Worm (Caenorhabditis elegans) whole organism, early embryonic: ENCODE data around the gene F26F4.12.

Experiments used
- B0310.2 ChIP-seq: sonication (generic microtip); optimal IDR thresholded peaks from 2 replicates; lab custom pipeline; 2016; ENCODE audit warnings: mild to moderate bottlenecking, missing genetic modification characterization, missing compliant biosample characterization
- F13C5.2 ChIP-seq: sonication (generic microtip); optimal IDR thresholded peaks from 2 replicates; lab custom pipeline; 2017; ENCODE audit warnings: mild to moderate bottlenecking, missing genetic modification characterization, inconsistent platforms, missing compliant biosample characterization
- aly-1 ChIP-seq: sonication (generic microtip); optimal IDR thresholded peaks from 2 replicates; lab custom pipeline; 2016; ENCODE audit warnings: missing genetic modification characterization, missing compliant biosample characterization
- ama-1 ChIP-seq: fragments of 150-350 bp; optimal IDR thresholded peaks from 2 replicates; lab custom pipeline; 2014
- ceh-13 ChIP-seq: fragments of 200-800 bp; sonication (Bioruptor generic); optimal IDR thresholded peaks from 2 replicates; lab custom pipeline; 2018; ENCODE audit warnings: mild to moderate bottlenecking, missing genetic modification characterization, missing compliant biosample characterization
- ceh-36 ChIP-seq: sonication (generic microtip); optimal IDR thresholded peaks from 2 replicates; lab custom pipeline; 2016; ENCODE audit warnings: missing genetic modification characterization, inconsistent platforms, missing compliant biosample characterization
- ets-7 ChIP-seq: sonication (generic microtip); optimal IDR thresholded peaks from 2 replicates; lab custom pipeline; 2016; ENCODE audit warnings: missing genotype, missing genetic modification characterization, missing compliant biosample characterization
- flt-1 ChIP-seq: fragments of 200-800 bp; sonication (Bioruptor generic); IDR thresholded peaks from 2 replicates; pipeline ENCODE4 v1.3.6; 2022; ENCODE audit warnings: missing genetic modification characterization, missing compliant biosample characterization
- hmbx-1 ChIP-seq: sonication (generic microtip); optimal IDR thresholded peaks from 2 replicates; lab custom pipeline; 2016; ENCODE audit warnings: mild to moderate bottlenecking, missing genetic modification characterization, missing compliant biosample characterization
- hmg-4 ChIP-seq: fragments of 200-800 bp; sonication (Bioruptor generic); optimal IDR thresholded peaks from 2 replicates; lab custom pipeline; 2018; ENCODE audit warnings: mild to moderate bottlenecking, missing genetic modification characterization, missing compliant biosample characterization
- hnd-1 ChIP-seq: sonication (generic microtip); optimal IDR thresholded peaks from 2 replicates; lab custom pipeline; 2016; ENCODE audit warnings: missing genetic modification characterization, missing compliant biosample characterization
- pes-1 ChIP-seq: fragments of 200-800 bp; sonication (Bioruptor generic); IDR thresholded peaks from 2 replicates; pipeline ENCODE4 v1.3.6; 2022; ENCODE audit warnings: missing genetic modification reagents, missing genetic modification characterization, missing compliant biosample characterization
- scrt-1 ChIP-seq: fragments of 200-800 bp; sonication (Bioruptor generic); IDR thresholded peaks from 2 replicates; pipeline ENCODE4 v1.3.6; 2022; ENCODE audit warnings: missing genetic modification characterization, missing compliant biosample characterization
- sea-1 ChIP-seq: fragments of 200-800 bp; sonication (Bioruptor generic); conservative IDR thresholded peaks from 2 replicates; pipeline ENCODE4 v1.3.6; 2022; ENCODE audit warnings: missing genetic modification characterization, missing compliant biosample characterization
- tbx-11 ChIP-seq: fragments of 200-800 bp; sonication (Bioruptor generic); IDR thresholded peaks from 2 replicates; pipeline ENCODE4 v1.3.6; 2022; ENCODE audit warnings: missing genetic modification characterization, missing compliant biosample characterization
- tbx-37 ChIP-seq: fragments of 200-800 bp; sonication (Bioruptor generic); conservative IDR thresholded peaks from 2 replicates; pipeline ENCODE4 v1.3.6; 2022; ENCODE audit warnings: missing genetic modification reagents, missing genetic modification characterization, missing compliant biosample characterization
- tra-4 ChIP-seq: sonication (generic microtip); optimal IDR thresholded peaks from 2 replicates; lab custom pipeline; 2017; ENCODE audit warnings: missing genetic modification characterization, missing compliant biosample characterization

Gene F26F4.12

ce11 chrIII:4909938-4910337, at the start of gene F26F4.12:
Gene F26F4.12, minus strand, starts transcription at chrIII:4910038.
- TF ChIP-seq ceh-13, result no peak
- no peak for TF ChIP-seq tra-4 (tag; lab: Kevin White, UChicago)
- no peak for TF ChIP-seq ama-1 (lab: Kevin White, UChicago)
- TF ChIP-seq flt-1 (GFP tag; lab: Robert Waterston, UW), result no peak
- TF ChIP-seq hmg-4, result no peak
- TF ChIP-seq tbx-11 (GFP tag; lab: Robert Waterston, UW), result no peak

ce11 chrIII:4956566-4956965, 46.7 kb upstream of the F26F4.12 start, which contains the start of gene C26E6.1:
Gene C26E6.1, plus strand, starts transcription at chrIII:4956866.
- no peak for TF ChIP-seq ceh-36 (tag; lab: Kevin White, UChicago)

DNA sequence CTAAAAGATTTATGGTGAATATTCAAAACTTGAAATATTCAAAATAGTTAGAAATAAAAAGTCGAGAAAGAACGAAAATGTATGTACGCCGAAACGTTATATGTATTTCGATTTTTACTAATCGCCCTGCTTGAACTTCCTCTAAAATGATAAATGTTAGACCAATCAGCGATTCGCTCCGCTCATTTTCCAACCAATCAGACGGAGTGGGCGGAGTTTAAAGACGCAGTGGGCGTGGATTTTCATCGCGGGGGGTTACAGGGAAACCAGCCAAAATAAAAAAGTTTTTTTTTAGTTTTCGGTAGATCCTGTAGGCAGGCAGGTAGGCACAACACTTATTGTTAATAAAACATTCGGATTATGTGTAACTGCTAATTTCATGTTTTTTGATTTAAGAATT, 43.1 kb upstream of the F26F4.12 start:
- TF ChIP-seq aly-1 (tag; lab: Kevin White, UChicago) (no peak), tra-4 (tag; lab: Kevin White, UChicago) (no peak), hnd-1 (no peak), ets-7 (no peak), sea-1 (no peak), tbx-11 (GFP tag; lab: Robert Waterston, UW) (no peak), pes-1 (GFP tag; lab: Robert Waterston, UW) (no peak), tbx-37 (GFP tag; lab: Robert Waterston, UW) (no peak), B0310.2 (tag; lab: Kevin White, UChicago) (no peak), scrt-1 (GFP tag; lab: Robert Waterston, UW) (no peak)

DNA sequence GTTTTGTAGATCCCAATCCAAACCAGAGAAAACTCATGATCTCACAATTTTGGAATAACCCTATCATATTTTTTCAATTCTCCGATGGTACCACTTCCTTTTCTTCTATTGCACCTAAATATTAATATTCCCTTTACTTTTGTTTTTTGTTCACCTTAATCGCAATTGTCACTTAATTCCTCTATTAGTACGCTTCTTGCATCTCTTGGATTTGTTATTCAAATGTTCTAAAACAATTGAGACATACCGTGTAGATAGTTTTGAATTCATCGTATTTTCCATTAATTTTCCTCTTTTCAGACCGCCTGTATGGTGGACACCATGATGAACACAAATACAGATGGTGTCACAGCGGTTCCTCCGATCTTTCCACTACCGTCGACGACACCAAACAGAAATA, 42.0 kb upstream of the F26F4.12 start, which contains the start of gene flh-2:
Gene flh-2 (plus strand): TSS at position 301 of the 400 bp plus-strand sequence.
- TF ChIP-seq flt-1 (GFP tag; lab: Robert Waterston, UW) (no peak), hmbx-1 (tag; lab: Kevin White, UChicago) (no peak), tra-4 (tag; lab: Kevin White, UChicago) (no peak), tbx-37 (GFP tag; lab: Robert Waterston, UW) (no peak), F13C5.2 (tag; lab: Kevin White, UChicago) (no peak), ets-7 (no peak), ama-1 (lab: Kevin White, UChicago) (no peak), sea-1 (no peak)

ce11 chrIII:4951210-4951609, 41.4 kb upstream of the F26F4.12 start:
- TF ChIP-seq aly-1 (tag; lab: Kevin White, UChicago) (no peak), hmbx-1 (tag; lab: Kevin White, UChicago) (no peak), tra-4 (tag; lab: Kevin White, UChicago) (no peak), pes-1 (GFP tag; lab: Robert Waterston, UW) (no peak), hnd-1 (no peak), flt-1 (GFP tag; lab: Robert Waterston, UW) (no peak), tbx-11 (GFP tag; lab: Robert Waterston, UW) (no peak), ceh-13 (no peak), ama-1 (lab: Kevin White, UChicago) (no peak), hmg-4 (no peak)

ce11 chrIII:4950345-4950744, 40.5 kb upstream of the F26F4.12 start:
- TF ChIP-seq sea-1 (no peak), scrt-1 (GFP tag; lab: Robert Waterston, UW) (no peak), ama-1 (lab: Kevin White, UChicago) (no peak), aly-1 (tag; lab: Kevin White, UChicago) (no peak), pes-1 (GFP tag; lab: Robert Waterston, UW) (no peak), F13C5.2 (tag; lab: Kevin White, UChicago) (no peak), ets-7 (no peak), flt-1 (GFP tag; lab: Robert Waterston, UW) (no peak), ceh-13 (no peak)

DNA sequence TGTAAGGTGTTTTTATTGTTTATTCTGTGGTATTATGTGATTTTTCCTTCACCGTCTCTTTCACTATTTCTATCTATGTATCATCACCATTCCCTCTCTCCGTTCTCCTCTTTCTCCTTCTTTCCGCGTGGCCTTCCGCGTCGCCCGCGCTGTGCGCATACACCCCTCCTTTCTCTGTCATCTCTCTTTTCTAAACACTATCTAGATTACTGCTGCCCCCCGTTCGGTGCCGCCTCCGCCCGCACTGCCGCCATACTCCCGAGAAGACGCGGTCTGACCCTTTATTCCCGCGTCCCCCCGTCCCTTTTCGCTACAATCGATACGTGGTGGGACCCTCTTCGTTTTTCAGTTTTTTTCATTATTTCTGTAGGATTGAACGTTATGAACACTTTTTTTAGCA, 38.8 kb upstream of the F26F4.12 start:
- TF ChIP-seq pes-1 (GFP tag; lab: Robert Waterston, UW), result no peak
- no peak for TF ChIP-seq hnd-1
- peak; percentile 28 for TF ChIP-seq F13C5.2 (tag; lab: Kevin White, UChicago)
- TF ChIP-seq tbx-11 (GFP tag; lab: Robert Waterston, UW), result no peak
- TF ChIP-seq ceh-36 (tag; lab: Kevin White, UChicago), result no peak
- no peak for TF ChIP-seq ama-1 (lab: Kevin White, UChicago)
- TF ChIP-seq flt-1 (GFP tag; lab: Robert Waterston, UW), result 0 out of 2 replicates have a peak, but pooled peaks have one; percentile 6
- no peak for TF ChIP-seq hmbx-1 (tag; lab: Kevin White, UChicago)
- no peak for TF ChIP-seq tra-4 (tag; lab: Kevin White, UChicago)
- no peak for TF ChIP-seq ceh-13
- peak; percentile 21 for TF ChIP-seq B0310.2 (tag; lab: Kevin White, UChicago)
- no peak for TF ChIP-seq tbx-37 (GFP tag; lab: Robert Waterston, UW)
- TF ChIP-seq ets-7, result no peak
- TF ChIP-seq hmg-4, result peak; percentile 71
- TF ChIP-seq sea-1, result 0 out of 2 replicates have a peak, but pooled peaks have one; percentile 25
- TF ChIP-seq aly-1 (tag; lab: Kevin White, UChicago), result peak; percentile 57
- TF ChIP-seq scrt-1 (GFP tag; lab: Robert Waterston, UW), result no peak

ce11 chrIII:4947352-4947751, 37.5 kb upstream of the F26F4.12 start:
- TF ChIP-seq hmbx-1 (tag; lab: Kevin White, UChicago) (no peak), hmg-4 (peak; percentile 79), aly-1 (tag; lab: Kevin White, UChicago) (peak; percentile 7), F13C5.2 (tag; lab: Kevin White, UChicago) (peak; percentile 58), ceh-13 (no peak), hnd-1 (peak; percentile 12), ets-7 (peak; percentile 54), ceh-36 (tag; lab: Kevin White, UChicago) (peak; percentile 40), tbx-11 (GFP tag; lab: Robert Waterston, UW) (no peak), ama-1 (lab: Kevin White, UChicago) (no peak), scrt-1 (GFP tag; lab: Robert Waterston, UW) (0 out of 2 replicates have a peak, but pooled peaks have one; percentile 63), pes-1 (GFP tag; lab: Robert Waterston, UW) (peak; percentile 42; the same call in 1 of the 2 replicates), tbx-37 (GFP tag; lab: Robert Waterston, UW) (no peak; the same call in 1 of the 2 replicates), flt-1 (GFP tag; lab: Robert Waterston, UW) (no peak; the same call in 1 of the 2 replicates), B0310.2 (tag; lab: Kevin White, UChicago) (peak; percentile 10), sea-1 (no peak), tra-4 (tag; lab: Kevin White, UChicago) (no peak)
